Fruit fly (Drosophila melanogaster) whole organism, wandering third instar larva: ENCODE results near the gene vig.

Experiments used
- CG9705 ChIP-seq: fragments of 200-800 bp; sonication (Bioruptor generic); optimal IDR thresholded peaks from 2 replicates; lab custom pipeline; 2018; ENCODE audit warnings: missing biosample characterization, mild to moderate bottlenecking, missing genetic modification characterization
- CrebA ChIP-seq: fragments of 200-800 bp; sonication (Bioruptor generic); optimal IDR thresholded peaks from 2 replicates; lab custom pipeline; 2016; ENCODE audit warnings: missing biosample characterization, mild to moderate bottlenecking, missing genetic modification characterization, borderline replicate concordance
- Hr83 ChIP-seq: fragments of 200-300 bp; sonication (Bioruptor generic); optimal IDR thresholded peaks from 2 replicates; lab custom pipeline; 2016; ENCODE audit warnings: missing biosample characterization, mild to moderate bottlenecking, missing genetic modification characterization, moderate library complexity; ENCODE audit not compliant: poor library complexity, severe bottlenecking
- OdsH ChIP-seq: fragments of 200-800 bp; sonication (Bioruptor generic); optimal IDR thresholded peaks from 2 replicates; lab custom pipeline; 2016; ENCODE audit warnings: missing biosample characterization, mild to moderate bottlenecking, missing genetic modification characterization
- br ChIP-seq: fragments of 200-800 bp; sonication (Bioruptor generic); optimal IDR thresholded peaks from 2 replicates; lab custom pipeline; 2016; ENCODE audit warnings: missing biosample characterization, missing genetic modification characterization
- dmrt93B ChIP-seq: fragments of 200-800 bp; sonication (Bioruptor generic); optimal IDR thresholded peaks from 2 replicates; lab custom pipeline; 2018; ENCODE audit warnings: missing biosample characterization, mild to moderate bottlenecking, missing genetic modification characterization
- h ChIP-seq: fragments of 200-800 bp; sonication (Bioruptor generic); optimal IDR thresholded peaks from 3 replicates; lab custom pipeline; 2016; ENCODE audit warnings: missing biosample characterization, mild to moderate bottlenecking, missing genetic modification characterization
- psq ChIP-seq: fragments of 200-800 bp; sonication (Bioruptor generic); optimal IDR thresholded peaks from 3 replicates; lab custom pipeline; 2017; ENCODE audit warnings: missing biosample characterization, mild to moderate bottlenecking, missing genetic modification characterization, moderate library complexity

- no peak for TF ChIP-seq CrebA (GFP tag; lab: Kevin White, UChicago)
- TF ChIP-seq OdsH (GFP tag; lab: Kevin White, UChicago): no peak
- TF ChIP-seq dmrt93B (GFP tag; lab: Kevin White, UChicago): no peak
- TF ChIP-seq br (GFP tag; lab: Kevin White, UChicago): no peak
- no peak for TF ChIP-seq h (GFP tag; lab: Kevin White, UChicago)
- no peak for TF ChIP-seq CG9705
- TF ChIP-seq psq: no peak
- no peak for TF ChIP-seq Hr83 (GFP tag; lab: Kevin White, UChicago)
Measured at dm6 chr2L:15066141-15066540, 4.0 kb downstream of the vig start.
